Fruit fly (Drosophila melanogaster) whole organism: ENCODE data around the gene MED11.

Source experiments
- CG8478 ChIP-seq: fragments of >200 bp; optimal IDR thresholded peaks from 2 replicates; lab custom pipeline; 2018; ENCODE audit warnings: inconsistent platforms
- EcR ChIP-seq, 2 experiments: fragments of >200 bp; optimal IDR thresholded peaks; 2 replicates each; lab custom pipeline; 2017; ENCODE audit warnings: missing biosample characterization in 2 of 2, missing genetic modification characterization in 2 of 2, missing genetic modification reagents in 2 of 2
- pan ChIP-seq: fragments of >200 bp; optimal IDR thresholded peaks from 2 replicates; lab custom pipeline; 2017
- psq ChIP-seq: fragments of >200 bp; optimal IDR thresholded peaks from 2 replicates; lab custom pipeline; 2017
- usp ChIP-seq: fragments of >200 bp; optimal IDR thresholded peaks from 2 replicates; lab custom pipeline; 2017; ENCODE audit warnings: missing biosample characterization, missing genetic modification characterization, mixed read lengths

DNA sequence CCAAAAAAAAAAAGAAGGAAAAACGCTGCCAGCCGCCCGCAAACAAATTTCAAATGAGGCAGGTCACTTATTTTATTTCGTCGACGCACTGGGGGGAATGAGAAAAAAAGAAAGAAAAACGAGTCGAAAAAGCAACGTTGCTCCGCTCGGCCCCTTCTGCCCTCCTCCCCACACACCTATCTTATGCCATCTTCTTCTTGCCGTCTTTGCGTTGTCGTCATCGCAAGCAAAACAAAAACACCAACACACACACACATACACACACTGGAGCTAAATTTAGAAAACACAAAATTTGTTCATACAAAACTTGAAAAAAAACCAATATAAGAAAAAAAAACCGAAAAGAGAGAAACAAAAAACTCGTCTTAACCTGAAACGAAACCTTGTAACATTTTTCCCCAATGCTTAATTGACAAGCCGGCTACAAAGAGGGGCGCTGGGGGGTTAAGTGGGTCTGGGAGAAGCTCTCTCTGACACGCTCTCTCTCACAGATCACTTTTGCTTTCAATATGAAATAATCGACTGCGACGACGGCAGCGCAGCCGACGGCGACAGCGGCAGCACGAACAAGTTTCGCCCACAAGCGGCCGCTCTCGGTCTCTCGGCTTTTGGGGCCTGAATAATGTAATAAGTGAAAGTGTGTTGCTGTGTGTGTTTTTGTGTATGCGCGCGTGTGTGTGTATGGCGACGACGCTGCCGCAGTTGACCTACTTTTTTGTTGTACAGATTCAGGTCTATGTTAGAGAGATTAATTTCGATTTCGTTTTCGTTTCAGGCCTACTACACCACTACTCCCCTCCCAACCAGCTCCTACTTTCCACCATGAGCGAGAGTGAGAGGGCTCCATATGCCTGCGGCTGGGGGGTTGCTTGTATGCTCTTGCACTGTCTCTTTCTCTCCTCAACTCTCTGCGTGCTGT is 25.7 kb downstream of the MED11 start:
- TF ChIP-seq psq (lab: Kevin White, UChicago) (no peak), CG8478 (lab: Kevin White, UChicago) (no peak), pan (lab: Kevin White, UChicago) (no peak), EcR (GFP tag; optimal IDR thresholded peaks at IDR 0.05; lab: Kevin White, UChicago) (no peak), usp (no peak)
